Worm (Caenorhabditis elegans) whole organism, L1 larva: Measurements from ENCODE around the gene F01D5.10.

Source experiments
- aly-2 ChIP-seq: fragments of 150-350 bp; optimal IDR thresholded peaks from 2 replicates; lab custom pipeline; 2014; ENCODE audit warnings: missing biosample characterization, missing genetic modification characterization
- elt-2 ChIP-seq: sonication (generic microtip); optimal IDR thresholded peaks from 2 replicates; lab custom pipeline; 2016; ENCODE audit warnings: missing genetic modification characterization, mild to moderate bottlenecking, inconsistent platforms, missing compliant biosample characterization, missing genetic modification reagents

DNA sequence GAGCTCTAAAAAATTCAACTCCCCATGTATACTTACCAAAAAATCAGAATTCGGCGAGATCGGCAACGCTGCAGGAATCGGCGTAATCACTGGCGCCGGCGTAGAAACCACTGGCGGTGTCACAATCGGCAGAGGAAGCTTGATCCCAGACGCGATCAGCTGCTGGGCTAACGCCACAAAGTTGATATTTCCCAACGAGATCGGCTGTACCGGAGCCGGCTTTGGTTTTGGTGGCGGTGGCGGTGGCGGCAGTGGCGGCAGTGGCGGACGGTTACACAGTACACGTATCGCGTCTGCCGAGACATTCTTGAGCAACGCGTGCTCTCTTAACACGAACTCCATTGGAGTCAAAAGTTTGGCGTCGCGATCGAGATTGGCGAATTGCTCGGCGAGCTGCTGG, 13.4 kb upstream of the F01D5.10 start:
- TF ChIP-seq elt-2 (tag; lab: Kevin White, UChicago) (no peak), aly-2 (tag; lab: Kevin White, UChicago) (no peak)
